Worm (Caenorhabditis elegans): ENCODE data around the gene Y7A5A.7.

Gene Y7A5A.7

ce11 chrX:15784570-15784969 lies 19.4 kb downstream of the Y7A5A.7 start, which contains the start of gene Y7A5A.3:
Gene Y7A5A.3 (minus strand): TSS chrX:15784670.
- TF ChIP-seq nhr-237 (tag; optimal IDR thresholded peaks at IDR 0.05) (no peak), sea-2 (GFP tag; optimal IDR thresholded peaks at IDR 0.05) (no peak), ZK546.5 (tag; optimal IDR thresholded peaks at IDR 0.05) (no peak), ama-1 (optimal IDR thresholded peaks at IDR 0.05) (no peak), fkh-10 (GFP tag; optimal IDR thresholded peaks at IDR 0.05) (no peak), lin-15B (tag; optimal IDR thresholded peaks at IDR 0.05) (no peak)

ce11 chrX:15782027-15782426 lies 21.9 kb downstream of the Y7A5A.7 start, which contains the start of gene Y7A5A.24:
Gene Y7A5A.24 (minus strand): TSS chrX:15782127.
- no peak for TF ChIP-seq unc-39 (tag; optimal IDR thresholded peaks at IDR 0.05)

- peak; percentile 8 for TF ChIP-seq fos-1 (tag; optimal IDR thresholded peaks at IDR 0.05)
- peak; percentile 53 for TF ChIP-seq nfya-1 (tag; optimal IDR thresholded peaks at IDR 0.05; ENCODE audit: insufficient read depth)
- TF ChIP-seq egl-27 (tag; optimal IDR thresholded peaks at IDR 0.05) = no peak
- peak; percentile 55 for TF ChIP-seq pha-4 (tag; optimal IDR thresholded peaks at IDR 0.05)
- peak; percentile 33 for TF ChIP-seq snpc-4 (tag; optimal IDR thresholded peaks at IDR 0.05)
- no peak for TF ChIP-seq nhr-43 (tag; optimal IDR thresholded peaks at IDR 0.05; ENCODE audit: poor library complexity, severe bottlenecking)
- TF ChIP-seq skn-1 (tag; optimal IDR thresholded peaks at IDR 0.05) = peak; percentile 63
- no peak for TF ChIP-seq elt-1 (tag; optimal IDR thresholded peaks at IDR 0.05)
- peak; percentile 95 for TF ChIP-seq pqm-1 (tag; optimal IDR thresholded peaks at IDR 0.05)
- TF ChIP-seq elt-2 (tag; optimal IDR thresholded peaks at IDR 0.05) = peak; percentile 98
- TF ChIP-seq jun-1 (tag; optimal IDR thresholded peaks at IDR 0.05) = peak; percentile 87
These were observed 24.5 kb downstream of the Y7A5A.7 start for ce11 chrX:15779503-15779902.

ce11 chrX:15773262-15773908 lies 30.6 kb downstream of the Y7A5A.7 start, which contains the start of gene Y7A5A.13:
Gene Y7A5A.13 (plus strand): TSS chrX:15773858.
- peak; percentile 32 for TF ChIP-seq nhr-43 (tag; optimal IDR thresholded peaks at IDR 0.05; ENCODE audit: poor library complexity, severe bottlenecking)
- TF ChIP-seq nhr-76 (tag; optimal IDR thresholded peaks at IDR 0.05) = no peak

ce11 chrX:15772674-15773073 lies 31.3 kb downstream of the Y7A5A.7 start, which contains the start of gene Y7A5A.2:
Gene Y7A5A.2 (minus strand): TSS chrX:15772735.
- TF ChIP-seq ceh-28 (tag; optimal IDR thresholded peaks at IDR 0.05) (peak; percentile 6), nhr-28 (tag; optimal IDR thresholded peaks at IDR 0.05) (no peak), nhr-43 (tag; optimal IDR thresholded peaks at IDR 0.05; ENCODE audit: poor library complexity, severe bottlenecking) (no peak), egl-27 (tag; optimal IDR thresholded peaks at IDR 0.05) (no peak), lsy-12 (tag; optimal IDR thresholded peaks at IDR 0.05) (no peak)

- peak; percentile 65 for TF ChIP-seq pha-4 (tag; optimal IDR thresholded peaks at IDR 0.05)
- peak; percentile 53 for TF ChIP-seq pqm-1 (tag; optimal IDR thresholded peaks at IDR 0.05)
- TF ChIP-seq fos-1 (tag; optimal IDR thresholded peaks at IDR 0.05) = no peak
- peak; percentile 64 for TF ChIP-seq elt-2 (tag; optimal IDR thresholded peaks at IDR 0.05)
These were observed 32.6 kb downstream of the Y7A5A.7 start, which contains the start of gene Y7A5A.1 for ce11 chrX:15771411-15771810. Gene Y7A5A.1 (minus strand): TSS chrX:15771493.

- TF ChIP-seq unc-62 (GFP tag; optimal IDR thresholded peaks at IDR 0.05) = no peak
- no peak for TF ChIP-seq nhr-67 (tag; optimal IDR thresholded peaks at IDR 0.05)
- TF ChIP-seq lin-15B (tag; optimal IDR thresholded peaks at IDR 0.05) = no peak
- no peak for TF ChIP-seq elt-3 (tag; optimal IDR thresholded peaks at IDR 0.05)
- no peak for TF ChIP-seq ceh-28 (tag; optimal IDR thresholded peaks at IDR 0.05)
- TF ChIP-seq ceh-82 (tag; optimal IDR thresholded peaks at IDR 0.05) = no peak
- TF ChIP-seq nhr-25 (tag; optimal IDR thresholded peaks at IDR 0.05) = no peak
- no peak for TF ChIP-seq lsy-12 (tag; optimal IDR thresholded peaks at IDR 0.05)
- no peak for TF ChIP-seq R02D3.7 (tag; optimal IDR thresholded peaks at IDR 0.05)
- no peak for TF ChIP-seq elt-1 (tag; optimal IDR thresholded peaks at IDR 0.05)
- no peak for TF ChIP-seq nhr-12 (tag; optimal IDR thresholded peaks at IDR 0.05)
- no peak for TF ChIP-seq skn-1 (tag; optimal IDR thresholded peaks at IDR 0.05)
- TF ChIP-seq aly-2 (tag; optimal IDR thresholded peaks at IDR 0.05) = no peak
- no peak for TF ChIP-seq elt-2 (tag; optimal IDR thresholded peaks at IDR 0.05)
These were observed 33.2 kb downstream of the Y7A5A.7 start for ce11 chrX:15770787-15771186.
